Worm (Caenorhabditis elegans) whole organism, early embryonic: ENCODE measurements around the gene K09B11.4.

Experiments
- B0310.2 ChIP-seq: sonication (generic microtip); optimal IDR thresholded peaks from 2 replicates; lab custom pipeline; 2016; ENCODE audit warnings: mild to moderate bottlenecking, missing genetic modification characterization, missing compliant biosample characterization
- F13C5.2 ChIP-seq: sonication (generic microtip); optimal IDR thresholded peaks from 2 replicates; lab custom pipeline; 2017; ENCODE audit warnings: mild to moderate bottlenecking, missing genetic modification characterization, inconsistent platforms, missing compliant biosample characterization
- aly-1 ChIP-seq: sonication (generic microtip); optimal IDR thresholded peaks from 2 replicates; lab custom pipeline; 2016; ENCODE audit warnings: missing genetic modification characterization, missing compliant biosample characterization
- ama-1 ChIP-seq: fragments of 150-350 bp; optimal IDR thresholded peaks from 2 replicates; lab custom pipeline; 2014
- ceh-13 ChIP-seq: fragments of 200-800 bp; sonication (Bioruptor generic); optimal IDR thresholded peaks from 2 replicates; lab custom pipeline; 2018; ENCODE audit warnings: mild to moderate bottlenecking, missing genetic modification characterization, missing compliant biosample characterization
- ceh-36 ChIP-seq: sonication (generic microtip); optimal IDR thresholded peaks from 2 replicates; lab custom pipeline; 2016; ENCODE audit warnings: missing genetic modification characterization, inconsistent platforms, missing compliant biosample characterization
- ets-7 ChIP-seq: sonication (generic microtip); optimal IDR thresholded peaks from 2 replicates; lab custom pipeline; 2016; ENCODE audit warnings: missing genotype, missing genetic modification characterization, missing compliant biosample characterization
- flt-1 ChIP-seq: fragments of 200-800 bp; sonication (Bioruptor generic); IDR thresholded peaks from 2 replicates; pipeline ENCODE4 v1.3.6; 2022; ENCODE audit warnings: missing genetic modification characterization, missing compliant biosample characterization
- hmbx-1 ChIP-seq: sonication (generic microtip); optimal IDR thresholded peaks from 2 replicates; lab custom pipeline; 2016; ENCODE audit warnings: mild to moderate bottlenecking, missing genetic modification characterization, missing compliant biosample characterization
- hmg-4 ChIP-seq: fragments of 200-800 bp; sonication (Bioruptor generic); optimal IDR thresholded peaks from 2 replicates; lab custom pipeline; 2018; ENCODE audit warnings: mild to moderate bottlenecking, missing genetic modification characterization, missing compliant biosample characterization
- hnd-1 ChIP-seq: sonication (generic microtip); optimal IDR thresholded peaks from 2 replicates; lab custom pipeline; 2016; ENCODE audit warnings: missing genetic modification characterization, missing compliant biosample characterization
- pes-1 ChIP-seq: fragments of 200-800 bp; sonication (Bioruptor generic); IDR thresholded peaks from 2 replicates; pipeline ENCODE4 v1.3.6; 2022; ENCODE audit warnings: missing genetic modification reagents, missing genetic modification characterization, missing compliant biosample characterization
- scrt-1 ChIP-seq: fragments of 200-800 bp; sonication (Bioruptor generic); IDR thresholded peaks from 2 replicates; pipeline ENCODE4 v1.3.6; 2022; ENCODE audit warnings: missing genetic modification characterization, missing compliant biosample characterization
- sea-1 ChIP-seq: fragments of 200-800 bp; sonication (Bioruptor generic); conservative IDR thresholded peaks from 2 replicates; pipeline ENCODE4 v1.3.6; 2022; ENCODE audit warnings: missing genetic modification characterization, missing compliant biosample characterization
- tbx-11 ChIP-seq: fragments of 200-800 bp; sonication (Bioruptor generic); IDR thresholded peaks from 2 replicates; pipeline ENCODE4 v1.3.6; 2022; ENCODE audit warnings: missing genetic modification characterization, missing compliant biosample characterization
- tbx-37 ChIP-seq: fragments of 200-800 bp; sonication (Bioruptor generic); conservative IDR thresholded peaks from 2 replicates; pipeline ENCODE4 v1.3.6; 2022; ENCODE audit warnings: missing genetic modification reagents, missing genetic modification characterization, missing compliant biosample characterization
- tra-4 ChIP-seq: sonication (generic microtip); optimal IDR thresholded peaks from 2 replicates; lab custom pipeline; 2017; ENCODE audit warnings: missing genetic modification characterization, missing compliant biosample characterization

K09B11.4 gene

ce11 chrIV:13388779-13389178, 40.6 kb upstream of the K09B11.4 start:
- TF ChIP-seq ceh-36: no peak
- no peak for TF ChIP-seq tbx-11 (GFP tag; lab: Robert Waterston, UW)
- TF ChIP-seq ceh-13 (GFP tag; lab: Kevin White, UChicago): no peak
- TF ChIP-seq aly-1 (tag; lab: Kevin White, UChicago): no peak
- TF ChIP-seq hmbx-1 (tag; lab: Kevin White, UChicago): no peak
- TF ChIP-seq tbx-37: no peak
- TF ChIP-seq pes-1 (GFP tag; lab: Robert Waterston, UW): no peak
- no peak for TF ChIP-seq tra-4 (tag; lab: Kevin White, UChicago)
- TF ChIP-seq scrt-1 (GFP tag; lab: Robert Waterston, UW): no peak
- TF ChIP-seq ama-1 (lab: Kevin White, UChicago): no peak
- TF ChIP-seq F13C5.2 (tag; lab: Kevin White, UChicago): no peak
- no peak for TF ChIP-seq hnd-1
- TF ChIP-seq B0310.2 (tag; lab: Kevin White, UChicago): no peak
- TF ChIP-seq ets-7: no peak
- TF ChIP-seq flt-1 (GFP tag; lab: Robert Waterston, UW): no peak
- TF ChIP-seq hmg-4: no peak
- TF ChIP-seq sea-1 (GFP tag; lab: Robert Waterston, UW): no peak

- TF ChIP-seq aly-1 (tag; lab: Kevin White, UChicago): no peak
- no peak for TF ChIP-seq tbx-11 (GFP tag; lab: Robert Waterston, UW)
- no peak for TF ChIP-seq hnd-1
- TF ChIP-seq ama-1 (lab: Kevin White, UChicago): no peak
- TF ChIP-seq ceh-36: no peak
- no peak for TF ChIP-seq ceh-13 (GFP tag; lab: Kevin White, UChicago)
- TF ChIP-seq tra-4 (tag; lab: Kevin White, UChicago): no peak
- no peak for TF ChIP-seq B0310.2 (tag; lab: Kevin White, UChicago)
Observed at ce11 chrIV:13389237-13389636, 40.1 kb upstream of the K09B11.4 start.

- TF ChIP-seq tra-4 (tag; lab: Kevin White, UChicago) (no peak), ama-1 (lab: Kevin White, UChicago) (no peak)
Observed at ce11 chrIV:13390770-13391169, 38.6 kb upstream of the K09B11.4 start.

DNA sequence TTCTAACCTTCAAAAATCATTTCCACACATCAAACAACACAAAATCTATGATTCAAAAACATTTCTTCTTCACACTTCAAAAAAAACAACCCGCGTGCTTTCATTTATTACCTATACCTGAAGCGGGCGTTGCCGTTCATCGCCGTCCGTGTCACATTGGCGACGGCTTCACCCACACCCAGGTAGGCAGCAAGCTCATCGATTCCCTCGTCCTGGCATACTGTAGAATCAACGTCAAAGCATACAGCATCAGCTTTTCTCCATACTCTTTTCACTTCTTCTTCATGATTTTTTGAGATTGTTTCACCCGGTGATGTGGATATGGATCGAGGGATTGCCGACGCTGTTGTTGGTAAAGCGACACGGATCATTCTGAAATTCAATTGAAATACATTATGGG, 37.1 kb upstream of the K09B11.4 start:
- TF ChIP-seq aly-1 (tag; lab: Kevin White, UChicago) (no peak), hmg-4 (no peak), B0310.2 (tag; lab: Kevin White, UChicago) (no peak), tra-4 (tag; lab: Kevin White, UChicago) (no peak), ets-7 (no peak), hmbx-1 (tag; lab: Kevin White, UChicago) (no peak), flt-1 (GFP tag; lab: Robert Waterston, UW) (no peak), ama-1 (lab: Kevin White, UChicago) (no peak), tbx-11 (GFP tag; lab: Robert Waterston, UW) (no peak), hnd-1 (no peak), sea-1 (GFP tag; lab: Robert Waterston, UW) (no peak), ceh-13 (GFP tag; lab: Kevin White, UChicago) (no peak), F13C5.2 (tag; lab: Kevin White, UChicago) (no peak), ceh-36 (no peak), tbx-37 (no peak), scrt-1 (GFP tag; lab: Robert Waterston, UW) (no peak), pes-1 (GFP tag; lab: Robert Waterston, UW) (no peak)

ce11 chrIV:13393246-13393716, 36.1 kb upstream of the K09B11.4 start:
- TF ChIP-seq pes-1 (GFP tag; lab: Robert Waterston, UW) (no peak), scrt-1 (GFP tag; lab: Robert Waterston, UW) (no peak), hmbx-1 (tag; lab: Kevin White, UChicago) (no peak), ceh-13 (GFP tag; lab: Kevin White, UChicago) (no peak), ets-7 (no peak), hnd-1 (no peak), ama-1 (lab: Kevin White, UChicago) (no peak), aly-1 (tag; lab: Kevin White, UChicago) (no peak), tbx-11 (GFP tag; lab: Robert Waterston, UW) (no peak), tbx-37 (no peak), hmg-4 (no peak), flt-1 (GFP tag; lab: Robert Waterston, UW) (no peak), tra-4 (tag; lab: Kevin White, UChicago) (no peak), B0310.2 (tag; lab: Kevin White, UChicago) (no peak)

DNA sequence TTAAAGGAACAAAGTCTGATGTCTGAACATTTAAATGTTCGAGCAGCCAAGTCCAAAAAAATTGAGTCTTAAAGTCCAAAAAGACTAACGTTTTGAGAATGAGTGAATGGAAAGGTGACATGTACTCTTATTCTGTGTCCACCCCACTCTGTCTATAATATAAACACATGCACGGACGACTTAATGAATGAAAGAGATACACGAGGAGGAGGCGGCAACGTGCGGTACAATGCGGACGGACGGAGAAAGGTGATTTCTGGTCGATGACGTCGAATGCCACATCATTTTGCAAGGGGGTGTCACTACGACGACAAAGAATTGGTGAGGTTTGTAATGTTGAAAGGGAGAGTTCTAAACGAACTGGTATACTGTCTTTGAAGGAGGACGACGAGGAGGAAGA, 34.7 kb upstream of the K09B11.4 start:
- no peak for TF ChIP-seq ama-1 (lab: Kevin White, UChicago)
- no peak for TF ChIP-seq flt-1 (GFP tag; lab: Robert Waterston, UW)
- TF ChIP-seq tra-4 (tag; lab: Kevin White, UChicago): no peak
- TF ChIP-seq ets-7: no peak
- no peak for TF ChIP-seq tbx-11 (GFP tag; lab: Robert Waterston, UW)
- TF ChIP-seq hmbx-1 (tag; lab: Kevin White, UChicago): no peak
- TF ChIP-seq hnd-1: no peak
- TF ChIP-seq pes-1 (GFP tag; lab: Robert Waterston, UW): no peak
- TF ChIP-seq F13C5.2 (tag; lab: Kevin White, UChicago): no peak
- no peak for TF ChIP-seq aly-1 (tag; lab: Kevin White, UChicago)
- no peak for TF ChIP-seq B0310.2 (tag; lab: Kevin White, UChicago)
- TF ChIP-seq scrt-1 (GFP tag; lab: Robert Waterston, UW): no peak

- peak; percentile 10 for TF ChIP-seq F13C5.2 (tag; lab: Kevin White, UChicago)
- TF ChIP-seq hmbx-1 (tag; lab: Kevin White, UChicago): no peak
- TF ChIP-seq pes-1 (GFP tag; lab: Robert Waterston, UW): no peak
- peak; percentile 53 for TF ChIP-seq hmg-4
Observed at ce11 chrIV:13395255-13395654, 34.1 kb upstream of the K09B11.4 start.

ce11 chrIV:13396375-13396774, 33.0 kb upstream of the K09B11.4 start:
- TF ChIP-seq aly-1 (tag; lab: Kevin White, UChicago) (no peak), ceh-13 (GFP tag; lab: Kevin White, UChicago) (no peak), hmg-4 (no peak), ama-1 (lab: Kevin White, UChicago) (no peak), F13C5.2 (tag; lab: Kevin White, UChicago) (no peak), B0310.2 (tag; lab: Kevin White, UChicago) (no peak), tra-4 (tag; lab: Kevin White, UChicago) (no peak), pes-1 (GFP tag; lab: Robert Waterston, UW) (no peak), tbx-37 (no peak), sea-1 (GFP tag; lab: Robert Waterston, UW) (no peak), flt-1 (GFP tag; lab: Robert Waterston, UW) (no peak), hnd-1 (no peak), ets-7 (no peak), scrt-1 (GFP tag; lab: Robert Waterston, UW) (no peak), tbx-11 (GFP tag; lab: Robert Waterston, UW) (no peak), hmbx-1 (tag; lab: Kevin White, UChicago) (no peak), ceh-36 (no peak)
